Worm (Caenorhabditis elegans) whole organism, L1 larva: ENCODE results near the gene cyn-12.
A peak's percentile ranks its signal among the peaks of the same experiment; 100 is the strongest.

Experiments used
- C34B4.2 ChIP-seq: sonication (generic microtip); optimal IDR thresholded peaks from 2 replicates; lab custom pipeline; 2017; ENCODE audit warnings: mild to moderate bottlenecking, missing genetic modification characterization, missing compliant biosample characterization
- F16B12.6 ChIP-seq: fragments of 150-350 bp; optimal IDR thresholded peaks from 2 replicates; lab custom pipeline; 2014; ENCODE audit warnings: missing biosample characterization, missing genetic modification characterization
- aly-2 ChIP-seq: fragments of 150-350 bp; optimal IDR thresholded peaks from 2 replicates; lab custom pipeline; 2014; ENCODE audit warnings: missing biosample characterization, missing genetic modification characterization
- ama-1 ChIP-seq: fragments of 150-350 bp; optimal IDR thresholded peaks from 2 replicates; lab custom pipeline; 2014
- ceh-8 ChIP-seq: fragments of 200-800 bp; sonication (Bioruptor generic); optimal IDR thresholded peaks from 2 replicates; lab custom pipeline; 2018; ENCODE audit warnings: mild to moderate bottlenecking, missing genetic modification characterization, moderate library complexity, missing compliant biosample characterization
- ces-1 ChIP-seq: fragments of 150-350 bp; optimal IDR thresholded peaks from 2 replicates; lab custom pipeline; 2014; ENCODE audit warnings: missing biosample characterization, missing genetic modification reagents, missing genetic modification characterization
- dpl-1 ChIP-seq, 3 experiments: fragments of 150-350 bp in 2 of 3; sonication (generic microtip) in 1 of 3; optimal IDR thresholded peaks; 2 replicates each; lab custom pipeline; 2014 to 2017; ENCODE audit warnings: missing biosample characterization in 3 of 3, missing genetic modification characterization in 3 of 3, missing genetic modification reagents in 3 of 3
- efl-1 ChIP-seq, 4 experiments: fragments of 150-350 bp; optimal IDR thresholded peaks in 3 of 4; peaks in 1 of 4; 1 replicate in 1 of 4; 2 replicates in 3 of 4; lab custom pipeline; 2014; ENCODE audit warnings: missing biosample characterization in 2 of 4, missing genetic modification characterization in 2 of 4, missing genetic modification reagents in 2 of 4
- egl-13 ChIP-seq: sonication (generic microtip); optimal IDR thresholded peaks from 2 replicates; lab custom pipeline; 2016; ENCODE audit warnings: missing genotype, missing genetic modification reagents, missing genetic modification characterization, missing compliant biosample characterization
- egl-27 ChIP-seq, 2 experiments: fragments of 150-350 bp in 1 of 2; sonication (generic microtip); optimal IDR thresholded peaks; 3 replicates each; lab custom pipeline; 2017 to 2018; ENCODE audit warnings: missing biosample characterization in 2 of 2, missing genetic modification characterization in 2 of 2, missing genetic modification reagents in 2 of 2
- elt-2 ChIP-seq: sonication (generic microtip); optimal IDR thresholded peaks from 2 replicates; lab custom pipeline; 2016; ENCODE audit warnings: missing genetic modification characterization, mild to moderate bottlenecking, inconsistent platforms, missing compliant biosample characterization, missing genetic modification reagents
- elt-3 ChIP-seq, 6 experiments: fragments of 150-350 bp in 1 of 6; sonication (generic microtip); optimal IDR thresholded peaks; 2 replicates each; lab custom pipeline; 2017 to 2018; ENCODE audit warnings: missing biosample characterization in 6 of 6, missing genetic modification characterization in 6 of 6, inconsistent platforms in 1 of 6
- fkh-10 ChIP-seq: sonication (generic microtip); optimal IDR thresholded peaks from 2 replicates; lab custom pipeline; 2017; ENCODE audit warnings: missing biosample characterization, missing genetic modification reagents, missing genetic modification characterization
- fkh-4 ChIP-seq: sonication (generic microtip); optimal IDR thresholded peaks from 2 replicates; lab custom pipeline; 2016; ENCODE audit warnings: missing compliant biosample characterization, missing genetic modification characterization, borderline replicate concordance
- hlh-17 ChIP-seq: fragments of 200-800 bp; sonication (Bioruptor generic); optimal IDR thresholded peaks from 2 replicates; lab custom pipeline; 2018; ENCODE audit warnings: missing genetic modification characterization, mild to moderate bottlenecking, missing compliant biosample characterization, moderate library complexity, borderline replicate concordance
- hpl-2 ChIP-seq: fragments of 150-350 bp; optimal IDR thresholded peaks from 2 replicates; lab custom pipeline; 2014; ENCODE audit warnings: missing biosample characterization, missing genetic modification reagents, missing genetic modification characterization
- irx-1 ChIP-seq: sonication (generic microtip); optimal IDR thresholded peaks from 2 replicates; lab custom pipeline; 2016; ENCODE audit warnings: missing genetic modification characterization, missing compliant biosample characterization
- jun-1 ChIP-seq: fragments of 150-350 bp; optimal IDR thresholded peaks from 2 replicates; lab custom pipeline; 2014; ENCODE audit warnings: missing biosample characterization, missing genetic modification reagents, missing genetic modification characterization
- lin-13 ChIP-seq: fragments of 150-350 bp; optimal IDR thresholded peaks from 2 replicates; lab custom pipeline; 2014; ENCODE audit warnings: missing biosample characterization, missing genetic modification reagents, missing genetic modification characterization
- lin-14 ChIP-seq: fragments of 200-800 bp; sonication (Bioruptor generic); optimal IDR thresholded peaks from 2 replicates; lab custom pipeline; 2018; ENCODE audit warnings: mild to moderate bottlenecking, missing genetic modification characterization, moderate library complexity, missing compliant biosample characterization
- lin-15B ChIP-seq: fragments of 150-350 bp; sonication (generic microtip); optimal IDR thresholded peaks from 3 replicates; lab custom pipeline; 2014; ENCODE audit warnings: missing biosample characterization, missing genetic modification characterization
- lin-35 ChIP-seq, 2 experiments: fragments of 150-350 bp; optimal IDR thresholded peaks; 2 replicates each; lab custom pipeline; 2014; ENCODE audit warnings: missing biosample characterization in 2 of 2, missing genetic modification characterization in 2 of 2, missing genetic modification reagents in 2 of 2
- lin-39 ChIP-seq: fragments of 150-350 bp; optimal IDR thresholded peaks from 2 replicates; lab custom pipeline; 2014; ENCODE audit warnings: missing biosample characterization, missing genetic modification reagents, missing genetic modification characterization
- lir-3 ChIP-seq: sonication (generic microtip); optimal IDR thresholded peaks from 2 replicates; lab custom pipeline; 2016; ENCODE audit warnings: mild to moderate bottlenecking, missing genetic modification characterization, moderate library complexity, missing compliant biosample characterization; ENCODE audit not compliant: poor library complexity
- mab-9 ChIP-seq: fragments of 200-800 bp; sonication (Bioruptor generic); IDR thresholded peaks from 2 replicates; pipeline ENCODE4 v1.3.6; 2022; ENCODE audit warnings: missing genetic modification reagents, missing genetic modification characterization, missing compliant biosample characterization
- mdl-1 ChIP-seq, 2 experiments: fragments of 150-350 bp; optimal IDR thresholded peaks; 2 replicates each; lab custom pipeline; 2014 to 2017; ENCODE audit warnings: missing biosample characterization in 2 of 2, missing genetic modification characterization in 2 of 2, inconsistent platforms in 1 of 2
- mef-2 ChIP-seq: fragments of 150-350 bp; optimal IDR thresholded peaks from 2 replicates; lab custom pipeline; 2014; ENCODE audit warnings: missing biosample characterization, missing genetic modification characterization
- mep-1 ChIP-seq: fragments of 150-350 bp; optimal IDR thresholded peaks from 2 replicates; lab custom pipeline; 2014; ENCODE audit warnings: missing biosample characterization, missing genetic modification characterization
- nhr-12 ChIP-seq: sonication (generic microtip); optimal IDR thresholded peaks from 2 replicates; lab custom pipeline; 2017; ENCODE audit warnings: missing biosample characterization, missing genetic modification characterization
- nhr-19 ChIP-seq: fragments of 200-800 bp; sonication (Bioruptor generic); conservative IDR thresholded peaks from 2 replicates; pipeline ENCODE4 v1.3.6; 2022; ENCODE audit warnings: missing genetic modification characterization, missing compliant biosample characterization
- nhr-20 ChIP-seq: sonication (generic microtip); optimal IDR thresholded peaks from 2 replicates; lab custom pipeline; 2016; ENCODE audit warnings: mild to moderate bottlenecking, missing genetic modification characterization, missing compliant biosample characterization
- nhr-237 ChIP-seq: fragments of 150-350 bp; optimal IDR thresholded peaks from 2 replicates; lab custom pipeline; 2014; ENCODE audit warnings: missing biosample characterization, missing genetic modification characterization
- nhr-71 ChIP-seq: sonication (generic microtip); optimal IDR thresholded peaks from 2 replicates; lab custom pipeline; 2016; ENCODE audit warnings: mild to moderate bottlenecking, missing genetic modification characterization, moderate library complexity, missing compliant biosample characterization
- nhr-85 ChIP-seq: sonication (generic microtip); peaks from one replicate; lab custom pipeline; 2016; ENCODE audit warnings: missing genetic modification characterization, inconsistent platforms, missing compliant biosample characterization
- nhr-90 ChIP-seq: sonication (generic microtip); optimal IDR thresholded peaks from 2 replicates; lab custom pipeline; 2016; ENCODE audit warnings: mild to moderate bottlenecking, missing genetic modification characterization, missing compliant biosample characterization; ENCODE audit not compliant: poor library complexity
- pax-3 ChIP-seq: fragments of 200-800 bp; sonication (Bioruptor generic); optimal IDR thresholded peaks from 2 replicates; lab custom pipeline; 2018; ENCODE audit warnings: mild to moderate bottlenecking, missing genetic modification characterization, moderate library complexity, missing compliant biosample characterization
- pqm-1 ChIP-seq: sonication (generic microtip); optimal IDR thresholded peaks from 3 replicates; lab custom pipeline; 2017; ENCODE audit warnings: missing biosample characterization, missing genetic modification characterization
- rnt-1 ChIP-seq: sonication (generic microtip); optimal IDR thresholded peaks from 2 replicates; lab custom pipeline; 2016; ENCODE audit warnings: mild to moderate bottlenecking, missing genetic modification characterization, moderate library complexity, missing compliant biosample characterization
- skn-1 ChIP-seq: fragments of 150-350 bp; optimal IDR thresholded peaks from 2 replicates; lab custom pipeline; 2014; ENCODE audit warnings: missing biosample characterization, missing genetic modification characterization
- snpc-4 ChIP-seq: fragments of 150-350 bp; optimal IDR thresholded peaks from 2 replicates; lab custom pipeline; 2014; ENCODE audit warnings: missing biosample characterization, missing genetic modification characterization
- snu-23 ChIP-seq: sonication (generic microtip); optimal IDR thresholded peaks from 2 replicates; lab custom pipeline; 2016; ENCODE audit warnings: missing genetic modification characterization, missing compliant biosample characterization
- sptf-1 ChIP-seq: fragments of 150-350 bp; optimal IDR thresholded peaks from 2 replicates; lab custom pipeline; 2014; ENCODE audit warnings: missing biosample characterization, missing genetic modification characterization
- swsn-7 ChIP-seq: sonication (generic microtip); optimal IDR thresholded peaks from 2 replicates; lab custom pipeline; 2016; ENCODE audit warnings: missing genetic modification characterization, missing compliant biosample characterization
- tbx-2 ChIP-seq: sonication (generic microtip); optimal IDR thresholded peaks from 2 replicates; lab custom pipeline; 2016; ENCODE audit warnings: missing genetic modification characterization, missing compliant biosample characterization
- unc-130 ChIP-seq: fragments of 150-350 bp; optimal IDR thresholded peaks from 2 replicates; lab custom pipeline; 2017; ENCODE audit warnings: missing biosample characterization, missing genetic modification characterization, inconsistent platforms
- zag-1 ChIP-seq: fragments of 150-350 bp; optimal IDR thresholded peaks from 2 replicates; lab custom pipeline; 2014; ENCODE audit warnings: missing biosample characterization, missing genetic modification characterization
- ztf-11 ChIP-seq, 2 experiments: sonication (generic microtip); optimal IDR thresholded peaks; 2 replicates each; lab custom pipeline; 2016 to 2017; ENCODE audit warnings: missing genetic modification characterization in 2 of 2, missing biosample characterization in 1 of 2, missing compliant biosample characterization in 1 of 2

cyn-12 gene

DNA sequence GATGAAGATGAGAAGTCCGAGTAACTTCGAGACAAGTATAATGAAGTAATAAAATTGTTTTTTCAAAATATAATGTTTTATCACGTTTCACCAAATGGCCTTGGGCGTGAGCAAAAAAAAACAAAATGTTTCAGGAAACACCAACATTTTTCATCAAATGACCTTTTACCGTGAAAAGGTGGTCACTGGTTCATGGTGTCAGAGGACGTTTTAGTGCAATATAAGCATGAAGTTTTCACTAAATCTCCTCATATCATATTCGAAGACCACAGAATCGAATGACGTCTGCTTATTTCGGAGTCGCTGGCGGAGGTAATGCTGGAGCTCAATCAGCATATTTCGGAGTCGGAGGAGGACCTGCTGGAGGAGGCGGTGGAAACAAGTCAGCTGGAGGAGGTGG lies 21.7 kb downstream of the cyn-12 start, which contains the start of the genes ZC477.7 and ssq-3:
TSS of gene ZC477.7 (minus strand) at position 101 of the 400 bp plus-strand sequence.
TSS of gene ssq-3 (plus strand) at position 251 of the 400 bp plus-strand sequence.
- no peak for TF ChIP-seq mab-9
- TF ChIP-seq, all 84 proteins: peak for 0

DNA sequence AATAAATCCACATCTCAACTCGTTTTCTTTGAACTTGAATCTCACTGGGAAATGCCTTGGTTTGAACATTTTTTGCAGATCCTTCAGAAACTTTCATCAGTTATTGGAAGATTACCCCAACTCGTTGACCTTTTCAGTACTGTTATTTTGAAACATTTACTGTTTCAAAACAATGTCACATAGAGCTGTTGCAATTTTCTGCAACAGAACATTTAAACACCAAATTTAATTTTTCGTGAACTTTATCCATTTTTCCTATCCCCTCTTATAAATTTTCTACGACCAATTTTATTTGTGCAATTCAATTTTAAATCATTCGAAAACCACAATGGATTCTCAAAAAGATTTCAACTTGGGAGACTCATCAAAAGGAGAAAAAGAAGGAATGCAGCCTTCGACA lies 25.1 kb downstream of the cyn-12 start, which contains the start of gene ZC477.2:
TSS of gene ZC477.2 (plus strand) at position 301 of the 400 bp plus-strand sequence.
- TF ChIP-seq efl-1 (optimal IDR thresholded peaks at IDR 0.05; lab: Kevin White, UChicago) (no peak), efl-1 (GFP tag; optimal IDR thresholded peaks at IDR 0.05 in 1 of 2; lab: Kevin White, UChicago) (no peak), ceh-8 (GFP tag; lab: Kevin White, UChicago) (no peak), fkh-4 (tag; lab: Kevin White, UChicago) (no peak), mab-9 (no peak), snpc-4 (tag; lab: Kevin White, UChicago) (no peak), elt-2 (no peak)

DNA sequence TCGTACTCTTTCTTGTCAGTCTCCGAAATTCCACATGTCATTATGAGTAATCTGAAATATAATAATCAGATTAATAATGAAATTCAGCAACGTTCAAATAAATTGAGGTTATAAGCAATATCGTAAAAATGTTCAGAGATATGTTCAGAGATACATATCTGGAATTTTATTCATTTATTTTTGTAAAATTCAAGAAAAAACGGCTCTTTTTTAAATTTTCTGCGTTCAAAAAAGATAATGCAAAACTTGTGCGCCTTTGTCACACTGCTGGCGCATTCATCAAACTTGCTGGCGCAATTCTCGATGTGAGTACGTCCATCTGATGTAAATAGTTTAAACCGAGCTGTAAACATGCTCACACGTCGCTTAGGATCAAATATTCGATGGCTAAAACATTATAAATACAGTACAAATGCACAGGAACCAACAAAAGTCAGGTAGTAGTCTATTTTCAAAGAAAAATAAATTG lies 29.8 kb downstream of the cyn-12 start, which contains the start of the genes rde-8 and ZC477.3:
TSS of gene rde-8 (minus strand) at position 51 of the 469 bp plus-strand sequence.
TSS of gene ZC477.3 (plus strand) at position 282 of the 469 bp plus-strand sequence.
- TF ChIP-seq pqm-1 (tag; lab: Kevin White, UChicago) (no peak), nhr-19 (GFP tag; lab: Robert Waterston, UW) (peak; percentile 78), lin-13 (peak; percentile 34), pax-3 (tag; lab: Kevin White, UChicago) (no peak), irx-1 (tag; lab: Kevin White, UChicago) (peak; percentile 85), ztf-11 (tag; optimal IDR thresholded peaks at IDR 0.05; lab: Kevin White, UChicago) (peak in 1 of 2 experiments; percentile 19), ama-1 (lab: Kevin White, UChicago) (peak; percentile 17), hlh-17 (GFP tag; lab: Kevin White, UChicago) (no peak), mab-9 (peak; percentile 23; the same call in 1 of the 2 replicates), jun-1 (tag; lab: Kevin White, UChicago) (peak; percentile 65), unc-130 (tag; lab: Kevin White, UChicago) (peak; percentile 67), nhr-85 (tag; lab: Kevin White, UChicago) (peak; percentile 68), nhr-237 (tag; lab: Kevin White, UChicago) (no peak), zag-1 (tag; lab: Kevin White, UChicago) (no peak), ces-1 (GFP tag; lab: Kevin White, UChicago) (no peak), lin-15B (tag; lab: Kevin White, UChicago) (peak; percentile 44), hpl-2 (GFP tag; lab: Kevin White, UChicago) (no peak), lin-39 (tag; lab: Kevin White, UChicago) (peak; percentile 64), nhr-12 (tag; lab: Kevin White, UChicago) (no peak), nhr-71 (tag; lab: Kevin White, UChicago) (peak; percentile 90), F16B12.6 (tag; lab: Kevin White, UChicago) (peak; percentile 48), lin-14 (no peak), sptf-1 (tag; lab: Kevin White, UChicago) (no peak), nhr-20 (peak; percentile 81), snu-23 (GFP tag; lab: Kevin White, UChicago) (peak; percentile 90), skn-1 (tag; lab: Kevin White, UChicago) (peak; percentile 74), fkh-10 (no peak), dpl-1 (GFP tag; optimal IDR thresholded peaks at IDR 0.05; lab: Kevin White, UChicago) (peak; percentile 63 to 83 (median 80)), mef-2 (no peak), egl-13 (peak; percentile 57), rnt-1 (tag; lab: Kevin White, UChicago) (peak; percentile 89), snpc-4 (tag; lab: Kevin White, UChicago) (peak; percentile 80), nhr-90 (tag; lab: Kevin White, UChicago) (peak; percentile 85), swsn-7 (peak; percentile 85), lin-35 (GFP tag; optimal IDR thresholded peaks at IDR 0.05; lab: Kevin White, UChicago) (peak; percentile 79 to 86), C34B4.2 (no peak), lir-3 (peak; percentile 9), aly-2 (tag; lab: Kevin White, UChicago) (peak; percentile 57), mep-1 (tag; lab: Kevin White, UChicago) (peak; percentile 94), mdl-1 (tag; optimal IDR thresholded peaks at IDR 0.05; lab: Kevin White, UChicago) (peak in 1 of 2 experiments; percentile 62), egl-27 (tag; optimal IDR thresholded peaks at IDR 0.05; lab: Kevin White, UChicago) (no peak), elt-3 (tag; optimal IDR thresholded peaks at IDR 0.05; lab: Kevin White, UChicago) (peak in 2 of 6 experiments; percentile 0 to 3), tbx-2 (tag; lab: Kevin White, UChicago) (peak; percentile 85)
